Worm (Caenorhabditis elegans): ENCODE results near the gene F23H11.2.

DNA sequence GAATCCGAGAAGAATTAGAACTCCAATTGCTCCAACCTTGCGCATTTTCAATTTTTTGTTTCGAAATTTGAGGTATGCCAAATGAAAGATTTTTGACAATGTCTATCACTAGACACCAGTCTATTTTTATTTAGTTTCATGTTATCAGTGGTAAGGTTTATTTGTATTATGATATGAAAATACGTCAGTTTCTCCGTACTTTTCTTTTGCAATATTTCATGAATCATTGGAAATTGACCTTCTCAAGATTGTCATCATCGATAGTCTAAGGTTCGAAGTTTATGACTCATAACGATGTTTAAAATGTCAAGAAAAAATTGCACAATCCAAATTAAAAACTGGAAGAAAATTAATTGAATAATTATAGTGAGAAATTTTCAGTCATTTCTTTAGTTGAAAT, 22.1 kb upstream of the F23H11.2 start, which contains the start of gene clc-19:
- no peak for TF ChIP-seq tab-1 (GFP tag; IDR thresholded peaks at IDR 0.05)
- no peak for TF ChIP-seq flt-1 (GFP tag; IDR thresholded peaks at IDR 0.05)
- TF ChIP-seq ref-1 (GFP tag; conservative IDR thresholded peaks at IDR 0.05), result no peak
- TF ChIP-seq klf-2 (GFP tag; conservative IDR thresholded peaks at IDR 0.05), result no peak
- TF ChIP-seq ztf-23 (GFP tag; IDR thresholded peaks at IDR 0.05), result no peak
- TF ChIP-seq ztf-29 (GFP tag; IDR thresholded peaks at IDR 0.05), result no peak
- TF ChIP-seq med-1 (GFP tag; optimal IDR thresholded peaks at IDR 0.05; ENCODE audit: insufficient read depth), result no peak
- TF ChIP-seq T22C8.4 (GFP tag; IDR thresholded peaks at IDR 0.05), result no peak
- TF ChIP-seq cog-1 (tag; optimal IDR thresholded peaks at IDR 0.05), result no peak

Measured in whole organism, midembryonic.